Fruit fly (Drosophila melanogaster) whole organism, wandering third instar larva: ENCODE results near the gene CG34367.

Experiments
- CrebA ChIP-seq: fragments of 200-800 bp; sonication (Bioruptor generic); optimal IDR thresholded peaks from 2 replicates; lab custom pipeline; 2016; ENCODE audit warnings: missing biosample characterization, mild to moderate bottlenecking, missing genetic modification characterization, borderline replicate concordance
- GATAd ChIP-seq: sonication (Bioruptor generic); optimal IDR thresholded peaks from 2 replicates; lab custom pipeline; 2016; ENCODE audit warnings: missing biosample characterization, missing genetic modification characterization
- HLH106 ChIP-seq: fragments of 200-800 bp; optimal IDR thresholded peaks from 3 replicates; lab custom pipeline; 2019; ENCODE audit warnings: missing biosample characterization, mild to moderate bottlenecking, missing genetic modification characterization, moderate library complexity
- Hnf4 ChIP-seq: fragments of 200-800 bp; sonication (Bioruptor generic); optimal IDR thresholded peaks from 2 replicates; lab custom pipeline; 2016; ENCODE audit warnings: missing biosample characterization, mild to moderate bottlenecking, missing genetic modification characterization
- Hr78 ChIP-seq: fragments of >200 bp; optimal IDR thresholded peaks from 2 replicates; lab custom pipeline; 2017; ENCODE audit warnings: missing biosample characterization, missing genetic modification characterization
- Jra ChIP-seq: sonication (Bioruptor generic); optimal IDR thresholded peaks from 2 replicates; lab custom pipeline; 2016; ENCODE audit warnings: missing biosample characterization, missing genetic modification characterization
- N ChIP-seq: fragments of >200 bp; optimal IDR thresholded peaks from 2 replicates; lab custom pipeline; 2018; ENCODE audit warnings: missing biosample characterization, missing external identifiers, missing genetic modification characterization
- OdsH ChIP-seq: fragments of 200-800 bp; sonication (Bioruptor generic); optimal IDR thresholded peaks from 2 replicates; lab custom pipeline; 2016; ENCODE audit warnings: missing biosample characterization, mild to moderate bottlenecking, missing genetic modification characterization
- foxo ChIP-seq, 2 experiments: fragments of 200-800 bp; sonication (Bioruptor generic); optimal IDR thresholded peaks; 2 replicates in 1 of 2; 3 replicates in 1 of 2; lab custom pipeline; 2016 to 2017; ENCODE audit warnings: missing biosample characterization in 2 of 2, missing genetic modification characterization in 2 of 2
- fru ChIP-seq: fragments of 200-800 bp; sonication (Bioruptor generic); optimal IDR thresholded peaks from 3 replicates; lab custom pipeline; 2016; ENCODE audit warnings: missing biosample characterization, mild to moderate bottlenecking, missing genetic modification characterization
- jim ChIP-seq: fragments of 175-275, 200-325 bp; sonication (Bioruptor generic); optimal IDR thresholded peaks from 2 replicates; lab custom pipeline; 2016; ENCODE audit warnings: missing biosample characterization, mild to moderate bottlenecking, missing genetic modification characterization
- pan ChIP-seq: fragments of >200 bp; optimal IDR thresholded peaks from 2 replicates; lab custom pipeline; 2017
- usp ChIP-seq: fragments of >200 bp; optimal IDR thresholded peaks from 2 replicates; lab custom pipeline; 2017; ENCODE audit warnings: missing biosample characterization, missing genetic modification characterization

dm6 chr2L:10395035-10395434, 41.3 kb upstream of the CG34367 start:
- TF ChIP-seq N (GFP tag; lab: Kevin White, UChicago) (no peak), fru (GFP tag; lab: Kevin White, UChicago) (no peak), OdsH (GFP tag; lab: Kevin White, UChicago) (no peak), GATAd (GFP tag; lab: Kevin White, UChicago) (no peak), Hnf4 (GFP tag; lab: Kevin White, UChicago) (no peak), jim (no peak), Hr78 (GFP tag; lab: Kevin White, UChicago) (no peak), CrebA (no peak), pan (no peak), usp (GFP tag; lab: Kevin White, UChicago) (no peak), Jra (GFP tag; lab: Kevin White, UChicago) (no peak), HLH106 (no peak), foxo (GFP tag; optimal IDR thresholded peaks at IDR 0.05; lab: Kevin White, UChicago) (no peak)
